Fruit fly (Drosophila melanogaster): ENCODE measurements around the gene CG5676.

DNA sequence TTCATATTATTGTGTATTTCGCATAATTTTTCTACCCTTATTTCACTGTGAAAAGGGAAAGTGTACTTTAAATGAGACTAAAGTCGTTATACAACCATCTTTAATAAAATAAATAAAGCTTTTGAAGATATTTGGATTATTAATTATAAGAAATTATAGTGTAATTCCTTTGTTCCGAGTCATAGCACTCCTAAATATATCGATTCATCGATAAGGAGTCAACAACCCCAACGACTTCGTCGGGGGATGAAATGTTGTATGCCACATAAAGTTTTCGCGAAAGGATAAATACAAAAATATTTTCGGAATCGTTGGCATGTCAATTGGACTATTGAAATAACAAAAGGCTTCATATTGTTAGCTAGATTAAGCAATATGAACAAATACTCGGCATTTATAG lies 4.1 kb downstream of the CG5676 start, which contains the start of gene Ror:
- no peak for TF ChIP-seq brk (GFP tag; optimal IDR thresholded peaks at IDR 0.05)
- no peak for TF ChIP-seq psq (GFP tag; optimal IDR thresholded peaks at IDR 0.05)
- TF ChIP-seq Hr78 (GFP tag; optimal IDR thresholded peaks at IDR 0.05): no peak
- no peak for TF ChIP-seq rgr (GFP tag; optimal IDR thresholded peaks at IDR 0.05)
- TF ChIP-seq dl (GFP tag; optimal IDR thresholded peaks at IDR 0.05; ENCODE audit: insufficient read depth in 1 of 2, partially characterized antibody in 2 of 2): no peak
- TF ChIP-seq GATAd (GFP tag; optimal IDR thresholded peaks at IDR 0.05): no peak
- TF ChIP-seq OdsH (GFP tag; optimal IDR thresholded peaks at IDR 0.05): no peak
- TF ChIP-seq lola (GFP tag; optimal IDR thresholded peaks at IDR 0.05): no peak
- no peak for TF ChIP-seq Hr83 (GFP tag; optimal IDR thresholded peaks at IDR 0.05; ENCODE audit: poor library complexity, severe bottlenecking)
- TF ChIP-seq pan (optimal IDR thresholded peaks at IDR 0.05): no peak
- no peak for TF ChIP-seq h (GFP tag; optimal IDR thresholded peaks at IDR 0.05)
- TF ChIP-seq jim (GFP tag; optimal IDR thresholded peaks at IDR 0.05): no peak
- TF ChIP-seq Dif (GFP tag; optimal IDR thresholded peaks at IDR 0.05; ENCODE audit: partially characterized antibody): no peak
- TF ChIP-seq sv (GFP tag; optimal IDR thresholded peaks at IDR 0.05): no peak

All from whole organism, wandering third instar larva.